Worm (Caenorhabditis elegans) whole organism, L4/young adult: ENCODE data around the gene ZK673.5.

Experiments used
- W03F9.2 ChIP-seq: fragments of 150-350 bp; optimal IDR thresholded peaks from 2 replicates; lab custom pipeline; 2014; ENCODE audit warnings: missing biosample characterization, missing genetic modification characterization
- dao-5 ChIP-seq: sonication (generic microtip); optimal IDR thresholded peaks from 2 replicates; lab custom pipeline; 2016; ENCODE audit warnings: missing genotype, missing genetic modification characterization, moderate library complexity, missing compliant biosample characterization
- him-1 ChIP-seq: sonication (generic microtip); optimal IDR thresholded peaks from 2 replicates; lab custom pipeline; 2016; ENCODE audit warnings: missing genotype, missing genetic modification reagents, missing genetic modification characterization, missing compliant biosample characterization

The ZK673.5 gene

DNA sequence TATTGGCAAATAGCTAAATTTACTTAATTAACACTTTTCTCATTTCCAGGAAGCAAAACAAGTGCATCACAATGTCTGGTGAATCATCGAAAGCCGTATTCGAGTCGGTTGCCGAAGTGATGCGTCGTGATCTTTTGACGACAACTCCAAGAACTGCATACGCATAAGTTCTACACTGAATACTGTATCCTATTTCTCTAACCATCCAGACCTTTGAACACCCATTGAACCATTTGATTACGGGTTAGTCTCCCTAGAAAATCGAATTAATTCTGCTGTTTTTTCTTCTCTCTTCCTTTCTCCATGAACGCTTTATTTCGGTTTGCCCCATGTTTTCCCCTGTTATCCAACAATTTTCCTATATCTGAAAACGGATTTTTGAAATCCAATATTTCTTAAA is 11.6 kb upstream of the ZK673.5 start, which contains the start of gene lin-56:
Gene lin-56 (plus strand): TSS at position 301 of the 400 bp plus-strand sequence.
- TF ChIP-seq him-1 (tag; lab: Kevin White, UChicago): no peak
- no peak for TF ChIP-seq dao-5 (tag; lab: Kevin White, UChicago)
- TF ChIP-seq W03F9.2 (tag; lab: Kevin White, UChicago): no peak

DNA sequence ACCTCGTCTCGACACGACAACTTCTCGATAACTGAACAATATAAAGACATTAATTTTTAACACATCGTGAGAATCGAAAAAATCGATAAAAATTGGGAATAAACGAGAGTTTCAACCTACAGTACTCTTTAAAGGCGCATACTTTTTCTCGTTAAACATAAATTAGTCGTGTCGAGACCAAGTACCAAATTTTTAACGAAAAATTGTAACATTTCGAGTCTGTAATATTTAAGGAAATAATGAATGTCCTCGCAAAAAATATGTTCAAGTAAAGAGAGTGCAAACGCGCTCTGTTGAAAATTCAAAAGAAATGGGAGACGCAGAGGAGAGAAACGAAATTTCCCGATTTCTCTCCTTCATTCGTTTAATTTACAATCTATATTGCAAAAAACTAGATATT is 11.0 kb upstream of the ZK673.5 start:
- TF ChIP-seq dao-5 (tag; lab: Kevin White, UChicago): no peak
- TF ChIP-seq him-1 (tag; lab: Kevin White, UChicago): no peak
- TF ChIP-seq W03F9.2 (tag; lab: Kevin White, UChicago): no peak

DNA sequence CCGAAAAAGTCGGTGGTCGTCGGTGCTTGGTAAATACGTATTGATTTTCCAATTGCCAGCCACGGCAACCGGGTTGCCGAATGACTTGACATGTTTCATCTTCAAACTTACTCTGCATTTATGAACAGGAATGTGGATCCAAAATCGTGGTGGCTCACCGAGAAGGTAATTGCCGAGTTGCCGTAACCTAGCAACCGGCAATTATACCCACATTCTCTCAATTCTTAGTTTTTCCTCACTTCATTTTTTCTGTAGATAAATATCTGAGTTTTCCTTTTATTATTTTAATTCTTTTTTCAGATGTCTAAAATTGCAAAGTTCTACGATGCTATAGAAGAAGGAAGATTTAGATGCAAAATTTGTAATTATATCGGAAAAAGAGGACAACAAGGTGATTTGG is 8.7 kb upstream of the ZK673.5 start, which contains the start of gene ZK673.4:
Gene ZK673.4 (plus strand): TSS at position 301 of the 400 bp plus-strand sequence.
- no peak for TF ChIP-seq him-1 (tag; lab: Kevin White, UChicago)
- TF ChIP-seq dao-5 (tag; lab: Kevin White, UChicago): no peak
- no peak for TF ChIP-seq W03F9.2 (tag; lab: Kevin White, UChicago)

DNA sequence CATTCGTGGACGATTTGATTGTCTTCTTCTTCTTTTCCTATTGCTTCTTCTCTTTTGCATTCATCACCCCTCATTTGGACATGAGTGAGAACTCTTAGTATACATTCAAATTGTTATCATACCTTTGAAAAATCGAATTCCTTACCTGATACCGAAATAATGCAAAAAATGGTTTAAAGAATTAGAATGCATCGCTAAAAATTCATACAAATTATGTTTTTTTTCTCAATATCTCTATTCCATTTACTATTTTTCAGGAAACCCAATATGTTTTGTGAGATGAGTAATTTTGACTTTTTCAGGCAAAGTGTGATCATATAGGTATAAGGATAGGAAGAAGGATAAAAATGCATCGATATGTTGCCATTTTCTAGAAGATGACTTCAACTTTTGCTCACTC is 4.3 kb upstream of the ZK673.5 start, which contains the start of gene ZK673.11:
Gene ZK673.11 (plus strand): TSS at position 301 of the 400 bp plus-strand sequence.
- TF ChIP-seq dao-5 (tag; lab: Kevin White, UChicago) (no peak), W03F9.2 (tag; lab: Kevin White, UChicago) (no peak), him-1 (tag; lab: Kevin White, UChicago) (no peak)

DNA sequence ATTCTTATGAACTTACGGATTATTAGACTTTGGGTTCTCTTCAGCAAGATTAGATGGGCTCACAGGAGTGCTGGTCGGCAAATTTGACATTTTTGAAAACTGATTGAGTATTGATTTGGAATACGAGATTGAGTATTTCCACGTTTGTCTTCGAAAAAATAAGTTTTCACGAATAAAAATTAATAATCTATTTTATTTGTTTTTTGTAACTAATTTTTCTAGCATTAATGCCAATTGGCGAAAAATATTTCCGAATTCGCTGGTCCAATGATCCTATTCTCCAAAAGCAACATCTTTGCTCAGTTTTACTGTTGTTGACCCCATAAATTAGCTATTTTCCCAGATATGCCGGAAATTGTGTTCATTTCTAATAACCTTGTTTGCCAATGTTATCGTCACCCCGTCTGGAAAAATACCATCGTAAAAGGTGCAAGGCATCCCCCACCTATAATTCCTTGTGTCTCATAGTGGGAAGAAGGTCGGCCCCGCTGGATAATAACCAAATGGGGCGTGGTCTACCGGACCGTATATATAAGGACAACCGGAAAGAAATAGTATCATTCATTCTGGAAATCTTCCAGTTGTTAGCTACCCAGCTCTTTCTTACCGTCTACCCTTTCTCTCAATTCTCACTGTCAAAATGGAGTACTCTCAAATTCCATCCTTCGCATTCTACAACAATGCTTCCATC is 3.1 kb downstream of the ZK673.5 start, which contains the start of the genes ZK673.6 and sdz-37:
Gene ZK673.6 (minus strand): TSS at position 101 of the 691 bp plus-strand sequence.
Gene sdz-37 (plus strand): TSS at position 641 of the 691 bp plus-strand sequence.
- TF ChIP-seq W03F9.2 (tag; lab: Kevin White, UChicago): no peak

DNA sequence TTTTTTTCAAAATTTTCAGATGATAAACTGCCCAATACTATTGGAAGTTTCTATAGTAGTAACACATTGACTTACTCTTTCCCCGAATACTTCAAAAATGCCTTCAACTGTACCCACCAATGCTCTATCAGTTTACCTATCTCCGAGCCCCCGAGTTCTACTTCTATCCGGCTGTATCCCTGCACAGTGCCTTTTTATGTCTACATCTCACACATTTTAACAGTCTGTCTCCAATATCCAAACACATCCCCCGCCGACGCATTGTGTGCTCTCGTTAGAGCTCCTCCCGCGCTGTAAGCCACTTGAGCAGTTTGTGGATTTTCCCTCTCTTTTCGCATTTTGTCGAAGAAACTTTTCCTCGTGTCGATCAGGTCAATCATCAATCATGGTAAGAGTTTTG is 5.2 kb downstream of the ZK673.5 start, which contains the start of gene tnc-2:
Gene tnc-2 (plus strand): TSS at position 301 of the 400 bp plus-strand sequence.
- no peak for TF ChIP-seq W03F9.2 (tag; lab: Kevin White, UChicago)
- no peak for TF ChIP-seq dao-5 (tag; lab: Kevin White, UChicago)
- TF ChIP-seq him-1 (tag; lab: Kevin White, UChicago): no peak

DNA sequence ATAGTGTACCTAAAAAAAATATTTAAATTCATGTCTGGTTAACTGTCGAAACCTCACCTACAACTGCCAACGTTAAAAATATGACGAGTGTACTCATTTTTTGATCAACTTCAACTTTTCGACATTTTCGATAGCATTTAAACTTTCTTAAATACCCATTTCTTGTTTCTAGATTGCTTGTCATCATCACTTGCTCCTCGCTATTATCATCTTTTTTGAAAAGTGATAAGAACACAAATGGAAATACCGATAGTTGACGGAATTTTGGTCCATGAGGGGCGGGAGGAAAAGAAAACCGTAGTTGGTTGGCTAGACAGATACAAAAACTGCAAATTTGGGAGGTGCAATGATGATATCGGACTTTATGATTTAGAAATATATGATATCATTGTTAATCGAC is 8.9 kb downstream of the ZK673.5 start, which contains the start of gene clec-143:
Gene clec-143 (minus strand): TSS at position 139 of the 400 bp plus-strand sequence.
- TF ChIP-seq W03F9.2 (tag; lab: Kevin White, UChicago) (no peak), him-1 (tag; lab: Kevin White, UChicago) (no peak), dao-5 (tag; lab: Kevin White, UChicago) (no peak)

DNA sequence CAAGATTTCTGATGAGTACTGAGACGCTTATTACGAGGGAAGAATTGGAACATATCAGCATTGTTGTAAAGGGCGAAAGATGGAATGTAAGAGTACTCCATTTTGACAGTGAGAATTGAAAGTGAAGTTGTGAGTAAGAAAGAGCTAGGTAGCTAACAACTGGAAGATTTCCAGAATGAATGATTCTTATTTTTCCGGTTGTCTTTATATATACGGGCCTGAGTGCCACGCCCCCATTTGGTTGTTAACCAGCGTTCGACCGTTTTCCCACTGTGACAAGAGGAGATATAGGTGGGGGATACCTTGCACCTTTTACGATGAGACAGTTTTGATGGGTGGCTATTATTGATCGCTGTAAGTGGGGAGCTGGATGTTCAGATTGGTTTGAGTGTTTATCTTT is 9.9 kb downstream of the ZK673.5 start, which contains the start of gene ZK666.1:
Gene ZK666.1 (minus strand): TSS at position 101 of the 400 bp plus-strand sequence.
- TF ChIP-seq W03F9.2 (tag; lab: Kevin White, UChicago): no peak
- TF ChIP-seq him-1 (tag; lab: Kevin White, UChicago): no peak
- TF ChIP-seq dao-5 (tag; lab: Kevin White, UChicago): no peak

DNA sequence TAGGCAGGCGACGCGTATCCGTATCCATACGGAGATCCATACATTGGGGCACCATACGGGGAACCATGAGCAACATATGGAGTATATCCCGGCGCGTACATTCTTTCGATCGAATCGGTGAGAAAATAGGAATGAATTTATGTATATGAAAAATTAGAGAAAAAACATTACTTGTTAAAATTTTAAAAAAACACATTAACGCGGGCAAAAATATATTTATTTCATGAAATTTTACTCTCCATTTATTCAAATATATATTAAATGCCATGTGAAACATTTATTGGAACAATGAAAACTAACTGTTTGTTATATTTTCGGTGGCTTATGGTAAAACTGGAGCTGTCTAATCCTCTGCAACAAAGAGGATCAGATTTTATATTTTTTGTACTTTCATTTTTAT is 10.5 kb downstream of the ZK673.5 start, which contains the start of gene ZK666.2:
Gene ZK666.2 (minus strand): TSS at position 101 of the 400 bp plus-strand sequence.
- TF ChIP-seq W03F9.2 (tag; lab: Kevin White, UChicago) (no peak), dao-5 (tag; lab: Kevin White, UChicago) (no peak), him-1 (tag; lab: Kevin White, UChicago) (no peak)

DNA sequence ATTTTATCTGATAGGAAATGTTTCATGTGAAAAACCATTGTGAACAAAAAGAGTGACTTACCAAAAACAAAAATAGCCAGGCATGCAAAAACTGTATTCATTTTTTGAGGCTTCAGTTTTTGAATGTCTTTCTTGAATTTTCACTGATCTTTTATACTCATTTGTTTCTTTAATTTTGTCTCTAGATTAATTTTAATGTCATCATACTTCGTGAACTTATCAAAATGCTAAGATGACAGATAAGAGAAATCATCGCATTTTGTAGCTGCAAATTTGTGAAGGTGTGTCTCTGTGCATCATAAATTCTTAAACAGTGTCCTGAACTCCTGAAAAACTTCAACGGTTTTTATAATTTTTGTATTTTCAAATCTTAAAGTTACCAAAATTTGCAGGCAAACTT is 14.7 kb downstream of the ZK673.5 start, which contains the start of gene clec-58:
Gene clec-58 (minus strand): TSS at position 101 of the 400 bp plus-strand sequence.
- TF ChIP-seq dao-5 (tag; lab: Kevin White, UChicago): no peak
- TF ChIP-seq W03F9.2 (tag; lab: Kevin White, UChicago): no peak
- no peak for TF ChIP-seq him-1 (tag; lab: Kevin White, UChicago)

DNA sequence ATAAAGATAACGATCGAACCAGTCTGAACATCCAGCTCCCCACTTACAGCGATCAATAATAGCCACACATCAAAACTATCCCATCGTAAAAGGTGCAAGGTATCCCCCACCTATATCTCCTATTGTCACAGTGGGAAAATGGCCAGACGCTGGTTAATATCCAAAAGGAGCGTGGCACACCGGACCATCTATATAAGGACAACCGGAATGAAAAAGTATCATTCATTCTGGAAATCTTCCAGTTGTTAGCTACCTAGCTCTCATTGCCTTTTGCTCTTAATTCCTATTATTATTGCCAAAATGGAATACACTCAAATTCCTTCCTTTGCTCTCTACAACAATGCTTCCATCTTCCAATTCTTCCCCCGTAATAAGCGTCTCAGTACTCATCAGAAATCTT is 15.7 kb downstream of the ZK673.5 start, which contains the start of gene ZK666.4:
Gene ZK666.4 (plus strand): TSS at position 301 of the 400 bp plus-strand sequence.
- TF ChIP-seq him-1 (tag; lab: Kevin White, UChicago): no peak
- no peak for TF ChIP-seq W03F9.2 (tag; lab: Kevin White, UChicago)
- no peak for TF ChIP-seq dao-5 (tag; lab: Kevin White, UChicago)

DNA sequence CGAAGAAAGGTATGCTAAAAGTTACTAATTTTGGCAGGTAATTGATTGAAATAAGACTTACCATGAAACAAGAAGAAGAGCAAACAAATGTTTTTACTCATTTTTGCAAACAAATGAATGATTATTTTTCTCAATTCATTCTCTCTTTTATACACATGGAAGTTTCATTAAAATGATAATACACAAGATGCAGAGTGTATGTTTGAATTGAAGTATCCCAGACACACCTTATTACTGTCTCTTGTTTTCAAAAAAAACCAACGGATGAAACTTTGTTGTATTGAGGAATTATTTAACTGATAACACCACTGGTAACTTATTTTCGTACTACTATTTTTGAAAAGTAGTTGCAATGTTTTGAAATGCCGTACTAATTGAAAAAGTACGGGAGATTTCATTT is 18.0 kb downstream of the ZK673.5 start, which contains the start of gene clec-59:
Gene clec-59 (minus strand): TSS at position 101 of the 400 bp plus-strand sequence.
- TF ChIP-seq dao-5 (tag; lab: Kevin White, UChicago): no peak
- TF ChIP-seq W03F9.2 (tag; lab: Kevin White, UChicago): no peak
- no peak for TF ChIP-seq him-1 (tag; lab: Kevin White, UChicago)

DNA sequence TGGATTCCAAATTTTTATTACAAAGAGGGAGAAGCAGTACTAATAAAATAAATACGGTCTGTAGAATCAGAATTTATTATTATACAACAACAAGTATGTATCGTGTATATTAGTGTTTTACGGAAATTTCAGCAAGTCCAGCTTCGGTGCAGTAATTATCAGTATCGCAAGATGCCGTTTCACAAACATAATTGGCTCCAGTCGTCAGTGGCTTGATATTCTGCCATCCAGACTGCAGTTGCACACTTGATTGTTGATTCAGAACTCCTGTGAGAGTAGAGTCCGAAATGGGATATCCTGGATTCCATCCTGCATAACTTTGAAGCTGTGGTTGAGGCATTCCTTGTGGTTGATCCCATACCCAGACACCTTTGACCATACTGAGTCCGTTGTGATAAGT is 18.7 kb downstream of the ZK673.5 start:
- TF ChIP-seq him-1 (tag; lab: Kevin White, UChicago) (no peak), W03F9.2 (tag; lab: Kevin White, UChicago) (no peak), dao-5 (tag; lab: Kevin White, UChicago) (no peak)
